Fruit fly (Drosophila melanogaster): Measurements from ENCODE around the gene CG9008.

DNA sequence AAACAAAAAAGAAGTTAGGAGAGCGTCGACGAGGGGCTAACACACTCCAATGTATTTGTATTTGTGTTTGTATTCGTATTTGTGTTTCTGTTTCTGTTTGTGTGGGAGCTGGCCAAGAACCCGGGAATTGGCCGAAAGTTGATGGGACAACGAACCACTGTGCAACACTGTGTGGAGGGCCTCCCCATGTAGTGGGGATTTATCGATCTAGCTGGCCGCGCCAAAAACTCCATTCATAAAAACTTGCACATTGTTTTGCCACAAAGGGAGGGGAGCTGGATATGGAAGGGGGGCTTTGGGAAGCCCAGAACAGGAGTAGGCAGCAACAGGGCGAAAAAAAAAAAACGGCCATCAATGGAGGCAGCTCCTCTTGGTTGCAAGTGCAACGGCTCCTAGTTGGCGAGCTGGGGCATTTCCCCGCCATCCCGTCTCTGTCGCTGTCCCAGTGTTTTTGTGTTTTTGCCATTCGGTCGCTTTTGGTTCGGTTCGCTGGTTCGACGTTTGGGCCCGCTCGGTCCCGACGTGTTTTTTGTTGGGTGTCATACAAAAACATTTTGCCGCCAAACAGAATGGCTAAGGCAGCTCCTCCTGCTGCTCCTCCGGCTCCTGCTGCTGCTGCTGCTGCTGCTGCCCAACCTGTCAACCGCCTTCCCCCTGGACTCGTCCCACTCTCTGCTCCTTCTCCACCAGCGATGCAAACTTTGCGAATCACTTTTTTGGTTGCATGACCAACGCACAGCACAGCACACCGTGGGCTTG lies 2.9 kb downstream of the CG9008 start:
- TF ChIP-seq CrebA (GFP tag; optimal IDR thresholded peaks at IDR 0.05; ENCODE audit: borderline replicate concordance): no peak
- no peak for TF ChIP-seq foxo (GFP tag; optimal IDR thresholded peaks at IDR 0.05)
- TF ChIP-seq brk (GFP tag; optimal IDR thresholded peaks at IDR 0.05): no peak
- TF ChIP-seq OdsH (GFP tag; optimal IDR thresholded peaks at IDR 0.05): no peak
- no peak for TF ChIP-seq Jra (GFP tag; optimal IDR thresholded peaks at IDR 0.05)
- no peak for TF ChIP-seq br (GFP tag; optimal IDR thresholded peaks at IDR 0.05)
- peak; percentile 59 for TF ChIP-seq psq (GFP tag; optimal IDR thresholded peaks at IDR 0.05)
- TF ChIP-seq pan (optimal IDR thresholded peaks at IDR 0.05): no peak
